Fruit fly (Drosophila melanogaster) whole organism, embryonic: ENCODE data around the gene CG4972.
A peak's percentile ranks its signal among the peaks of the same experiment; 100 is the strongest.

Source experiments
- CG10654 ChIP-seq: fragments of 200-800 bp; sonication (Bioruptor generic); optimal IDR thresholded peaks from 2 replicates; lab custom pipeline; 2016; ENCODE audit warnings: missing biosample characterization, missing genetic modification characterization
- CG10959 ChIP-seq: fragments of 200-800 bp; sonication (Bioruptor generic); IDR thresholded peaks from 2 replicates; pipeline ENCODE4 v1.3.6; 2022; ENCODE audit warnings: missing biosample characterization, missing genetic modification characterization
- CG14710 ChIP-seq: fragments of 200-800 bp; sonication (Bioruptor generic); optimal IDR thresholded peaks from 3 replicates; lab custom pipeline; 2019; ENCODE audit warnings: missing biosample characterization, mild to moderate bottlenecking, missing genetic modification characterization, moderate library complexity
- CG15073 ChIP-seq: fragments of 200-800 bp; sonication (Bioruptor generic); optimal IDR thresholded peaks from 2 replicates; lab custom pipeline; 2016; ENCODE audit warnings: missing biosample characterization, missing genetic modification characterization
- CG1792 ChIP-seq: fragments of 200-800 bp; sonication (Bioruptor generic); optimal IDR thresholded peaks from 2 replicates; lab custom pipeline; 2016; ENCODE audit warnings: missing biosample characterization, missing genetic modification characterization
- CG18011 ChIP-seq: fragments of 200-800 bp; sonication (Bioruptor generic); optimal IDR thresholded peaks from 2 replicates; lab custom pipeline; 2017; ENCODE audit warnings: missing biosample characterization, missing genetic modification characterization, mild to moderate bottlenecking, moderate library complexity, missing genotype
- CG1832 ChIP-seq: fragments of 200-800 bp; sonication (Bioruptor generic); optimal IDR thresholded peaks from 2 replicates; lab custom pipeline; 2017; ENCODE audit warnings: missing biosample characterization, mild to moderate bottlenecking, missing genetic modification characterization, inconsistent platforms
- CG3995 ChIP-seq: fragments of 200-800 bp; sonication (Bioruptor generic); optimal IDR thresholded peaks from 3 replicates; lab custom pipeline; 2016; ENCODE audit warnings: missing biosample characterization, missing genetic modification characterization
- CG4360 ChIP-seq: fragments of 200-800 bp; sonication (Bioruptor generic); IDR thresholded peaks from 2 replicates; pipeline ENCODE4 v1.3.6; 2022; ENCODE audit warnings: missing biosample characterization, missing genetic modification characterization
- CG4404 ChIP-seq: fragments of 200-800 bp; sonication (Bioruptor generic); IDR thresholded peaks from 2 replicates; pipeline ENCODE4 v1.3.6; 2022; ENCODE audit warnings: missing biosample characterization, missing genetic modification characterization
- CG5180 ChIP-seq: fragments of 200-800 bp; sonication (Bioruptor generic); optimal IDR thresholded peaks from 3 replicates; lab custom pipeline; 2017; ENCODE audit warnings: missing biosample characterization, missing genetic modification characterization, mild to moderate bottlenecking, moderate library complexity, missing genetic modification reagents
- CG5245 ChIP-seq: fragments of 200-800 bp; sonication (Bioruptor generic); optimal IDR thresholded peaks from 3 replicates; lab custom pipeline; 2016; ENCODE audit warnings: missing biosample characterization, missing genetic modification characterization
- CG6175 ChIP-seq: fragments of 200-800 bp; sonication (Bioruptor generic); IDR thresholded peaks from 3 replicates; pipeline ENCODE4 v1.3.6; 2022; ENCODE audit warnings: missing biosample characterization, missing genetic modification characterization
- CG7963 ChIP-seq: fragments of 200-800 bp; sonication (Bioruptor generic); IDR thresholded peaks from 3 replicates; pipeline ENCODE4 v1.3.6; 2022; ENCODE audit warnings: missing biosample characterization, missing genetic modification characterization; ENCODE audit not compliant: partially characterized antibody
- Camta ChIP-seq: fragments of 200-800 bp; sonication (Bioruptor generic); optimal IDR thresholded peaks from 2 replicates; lab custom pipeline; 2016; ENCODE audit warnings: missing biosample characterization, missing genetic modification characterization
- D19A ChIP-seq: fragments of 200-800 bp; optimal IDR thresholded peaks from 3 replicates; lab custom pipeline; 2019; ENCODE audit warnings: missing biosample characterization, mild to moderate bottlenecking, missing genetic modification characterization, moderate library complexity
- Dek ChIP-seq: fragments of 200-800 bp; sonication (Bioruptor generic); optimal IDR thresholded peaks from 3 replicates; lab custom pipeline; 2019; ENCODE audit warnings: missing biosample characterization, mild to moderate bottlenecking, missing genetic modification characterization, moderate library complexity
- Doc2 ChIP-seq: fragments of 200-800 bp; sonication (Bioruptor generic); IDR thresholded peaks from 2 replicates; pipeline ENCODE4 v1.3.6; 2022; ENCODE audit warnings: missing biosample characterization, missing genetic modification characterization
- Ets65A ChIP-seq: fragments of 200-800 bp; sonication (Bioruptor generic); peaks from one replicate; lab custom pipeline; 2016; ENCODE audit warnings: missing biosample characterization, missing genetic modification characterization
- Hr78 ChIP-seq, 2 experiments: fragments of 200-800 bp in 1 of 2; fragments of >200 bp in 1 of 2; sonication (Bioruptor generic) in 1 of 2; optimal IDR thresholded peaks; 2 replicates each; lab custom pipeline; 2017 to 2019; ENCODE audit warnings: missing biosample characterization in 2 of 2, missing genetic modification characterization in 2 of 2, mild to moderate bottlenecking in 1 of 2, moderate library complexity in 1 of 2
- MTF-1 ChIP-seq: fragments of 200-800 bp; sonication (Bioruptor generic); optimal IDR thresholded peaks from 2 replicates; lab custom pipeline; 2018; ENCODE audit warnings: missing biosample characterization, mild to moderate bottlenecking, missing genetic modification characterization, borderline replicate concordance
- Mes4 ChIP-seq: fragments of 200-800 bp; sonication (Bioruptor generic); optimal IDR thresholded peaks from 2 replicates; lab custom pipeline; 2016; ENCODE audit warnings: missing biosample characterization, missing genetic modification characterization
- Oaz ChIP-seq: fragments of 200-800 bp; sonication (Bioruptor generic); IDR thresholded peaks from 2 replicates; pipeline ENCODE4 v1.3.6; 2022; ENCODE audit warnings: missing biosample characterization, missing genetic modification characterization
- Ptx1 ChIP-seq: fragments of 200-800 bp; sonication (Bioruptor generic); IDR thresholded peaks from 2 replicates; pipeline ENCODE4 v1.3.6; 2022; ENCODE audit warnings: missing biosample characterization, missing genetic modification characterization
- Sox100B ChIP-seq: fragments of 200-800 bp; sonication (Bioruptor generic); optimal IDR thresholded peaks from 3 replicates; lab custom pipeline; 2018; ENCODE audit warnings: missing biosample characterization, mild to moderate bottlenecking, missing genetic modification characterization
- abd-A ChIP-seq: fragments of 200-800 bp; sonication (Bioruptor generic); optimal IDR thresholded peaks from 3 replicates; lab custom pipeline; 2019; ENCODE audit warnings: missing biosample characterization, mild to moderate bottlenecking, missing genetic modification characterization, moderate library complexity
- amos ChIP-seq: fragments of 200-800 bp; sonication (Bioruptor generic); IDR thresholded peaks from 2 replicates; pipeline ENCODE4 v1.3.6; 2022; ENCODE audit warnings: missing biosample characterization, missing genetic modification characterization; ENCODE audit not compliant: partially characterized antibody
- chif ChIP-seq, 2 experiments: fragments of 200-800 bp; sonication (Bioruptor generic); optimal IDR thresholded peaks; 3 replicates each; lab custom pipeline; 2016; ENCODE audit warnings: missing biosample characterization in 2 of 2, missing genetic modification characterization in 2 of 2
- en ChIP-seq: fragments of 200-800 bp; sonication (Bioruptor generic); optimal IDR thresholded peaks from 2 replicates; lab custom pipeline; 2016; ENCODE audit warnings: missing biosample characterization, missing genetic modification characterization
- grau ChIP-seq: fragments of 200-800 bp; optimal IDR thresholded peaks from 3 replicates; lab custom pipeline; 2019; ENCODE audit warnings: missing biosample characterization, mild to moderate bottlenecking, missing genetic modification characterization, moderate library complexity
- h ChIP-seq: fragments of >200 bp; optimal IDR thresholded peaks from 2 replicates; lab custom pipeline; 2017
- mam ChIP-seq: fragments of 200-800 bp; sonication (Bioruptor generic); optimal IDR thresholded peaks from 3 replicates; lab custom pipeline; 2016; ENCODE audit warnings: missing biosample characterization, missing genetic modification characterization
- odd ChIP-seq: fragments of 200-800 bp; sonication (Bioruptor generic); optimal IDR thresholded peaks from 2 replicates; lab custom pipeline; 2017; ENCODE audit warnings: missing biosample characterization, mild to moderate bottlenecking, missing genetic modification characterization
- p53 ChIP-seq: fragments of 200-800 bp; sonication (Bioruptor generic); optimal IDR thresholded peaks from 2 replicates; lab custom pipeline; 2016; ENCODE audit warnings: missing biosample characterization, missing genetic modification characterization
- phol ChIP-seq: fragments of 200-800 bp; sonication (Bioruptor generic); optimal IDR thresholded peaks from 3 replicates; lab custom pipeline; 2018; ENCODE audit warnings: missing biosample characterization, mild to moderate bottlenecking, missing genetic modification characterization, moderate library complexity
- ro ChIP-seq: fragments of 200-800 bp; sonication (Bioruptor generic); IDR thresholded peaks from 2 replicates; pipeline ENCODE4 v1.3.6; 2022; ENCODE audit warnings: missing biosample characterization, missing genetic modification characterization
- shn ChIP-seq: fragments of 200-800 bp; sonication (Bioruptor generic); optimal IDR thresholded peaks from 3 replicates; lab custom pipeline; 2016; ENCODE audit warnings: missing biosample characterization, missing genetic modification characterization
- sqz ChIP-seq: fragments of 200-800 bp; sonication (Bioruptor generic); optimal IDR thresholded peaks from 3 replicates; lab custom pipeline; 2018; ENCODE audit warnings: missing biosample characterization, mild to moderate bottlenecking, missing genetic modification characterization
- tgo ChIP-seq: fragments of 200-800 bp; sonication (Bioruptor generic); IDR thresholded peaks from 3 replicates; pipeline ENCODE4 v1.3.6; 2022; ENCODE audit warnings: missing biosample characterization, missing genetic modification characterization
- tin ChIP-seq: fragments of 200-800 bp; sonication (Bioruptor generic); optimal IDR thresholded peaks from 3 replicates; lab custom pipeline; 2016; ENCODE audit warnings: missing biosample characterization, missing genetic modification characterization

Gene CG4972

DNA sequence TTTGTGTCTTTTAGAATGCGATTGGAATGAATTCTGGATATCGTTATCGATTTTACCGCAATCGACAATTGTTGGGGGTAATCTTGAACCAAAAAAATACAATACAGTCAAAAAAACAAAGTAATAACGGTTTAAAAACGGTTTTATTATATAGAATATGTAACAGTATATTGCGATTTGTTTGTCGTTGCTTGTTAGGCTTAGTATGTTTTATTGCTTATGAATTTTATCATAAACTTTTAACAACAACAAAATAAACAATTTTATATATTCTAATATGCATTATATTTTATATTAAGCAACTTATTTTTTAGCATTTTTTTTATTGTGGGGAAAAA lies 14.8 kb upstream of the CG4972 start, which contains the start of gene CYLD (continued):
- TF ChIP-seq CG14710 (tag; lab: Kevin White, UChicago) (peak; percentile 75), shn (GFP tag; lab: Kevin White, UChicago) (no peak), tgo (GFP tag; lab: Robert Waterston, UW) (peak; percentile 61; the same call in 2 of the 3 replicates), phol (peak; percentile 77), mam (GFP tag; lab: Kevin White, UChicago) (peak; percentile 30), chif (GFP tag; optimal IDR thresholded peaks at IDR 0.05; lab: Kevin White, UChicago) (peak in 1 of 2 experiments; percentile 8), abd-A (tag; lab: Kevin White, UChicago) (no peak), CG7963 (no peak), MTF-1 (GFP tag; lab: Kevin White, UChicago) (no peak), CG1832 (GFP tag; lab: Kevin White, UChicago) (no peak), odd (GFP tag; lab: Kevin White, UChicago) (peak; percentile 70), CG15073 (GFP tag; lab: Kevin White, UChicago) (no peak), CG4360 (GFP tag; lab: Robert Waterston, UW) (no peak), Ptx1 (GFP tag; lab: Robert Waterston, UW) (no peak; the same call in 1 of the 2 replicates), CG6175 (GFP tag; lab: Robert Waterston, UW) (no peak), Camta (GFP tag; lab: Kevin White, UChicago) (peak; percentile 5), Sox100B (GFP tag; lab: Kevin White, UChicago) (peak; percentile 57), CG1792 (GFP tag; lab: Kevin White, UChicago) (no peak), Oaz (GFP tag; lab: Robert Waterston, UW) (no peak), Hr78 (GFP tag; optimal IDR thresholded peaks at IDR 0.05; lab: Kevin White, UChicago) (no peak), h (no peak), p53 (no peak), ro (GFP tag; lab: Robert Waterston, UW) (no peak), CG18011 (GFP tag; lab: Kevin White, UChicago) (no peak), tin (peak; percentile 54), CG3995 (GFP tag; lab: Kevin White, UChicago) (no peak), CG5180 (no peak), en (GFP tag; lab: Kevin White, UChicago) (no peak), Mes4 (GFP tag; lab: Kevin White, UChicago) (no peak), sqz (GFP tag; lab: Kevin White, UChicago) (peak; percentile 50), D19A (tag; lab: Kevin White, UChicago) (peak; percentile 68), CG10654 (GFP tag; lab: Kevin White, UChicago) (peak; percentile 61), CG10959 (GFP tag; lab: Robert Waterston, UW) (no peak), Dek (tag; lab: Kevin White, UChicago) (no peak), grau (tag; lab: Kevin White, UChicago) (peak; percentile 78), Doc2 (GFP tag; lab: Robert Waterston, UW) (no peak), CG4404 (GFP tag; lab: Robert Waterston, UW) (no peak), amos (GFP tag; lab: Robert Waterston, UW) (no peak), Ets65A (GFP tag; lab: Kevin White, UChicago) (no peak)

DNA sequence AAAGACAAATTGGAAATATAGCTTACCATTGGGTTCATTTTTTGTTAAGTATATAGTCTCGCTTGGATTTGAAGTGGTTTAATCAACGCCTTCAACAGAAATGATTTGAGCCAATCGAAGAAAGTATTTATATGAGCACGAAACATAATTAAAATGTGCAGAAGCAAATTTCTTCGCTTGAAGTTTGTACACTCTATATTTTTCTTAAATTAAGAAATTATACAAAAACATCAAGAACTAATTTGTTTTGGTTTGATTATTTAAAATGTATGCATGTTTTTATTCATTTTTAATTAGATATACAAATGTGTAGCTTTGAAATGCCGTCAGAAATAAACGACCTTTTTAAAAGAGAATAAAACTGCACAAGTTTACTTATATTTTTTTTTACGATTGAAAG lies 12.7 kb upstream of the CG4972 start, which contains the start of gene CG13138:
CG13138 (minus strand) TSS at position 101 of the 400 bp plus-strand sequence.
- peak; percentile 8 for TF ChIP-seq D19A (tag; lab: Kevin White, UChicago)
- no peak for TF ChIP-seq CG5245 (GFP tag; lab: Kevin White, UChicago)
